Worm (Caenorhabditis elegans): ENCODE measurements around the gene Y57G11C.36.

Y57G11C.36 gene

ce11 chrIV:14797354-14797753 is 23.8 kb upstream of the Y57G11C.36 start, which contains the start of the genes Y57G11C.1147 and nuo-3 (continued):
- TF ChIP-seq mes-2 (tag; optimal IDR thresholded peaks at IDR 0.05; ENCODE audit: poor library complexity, severe bottlenecking) (peak; percentile 38), zfp-2 (tag; optimal IDR thresholded peaks at IDR 0.05) (no peak), hlh-30 (tag; optimal IDR thresholded peaks at IDR 0.05; ENCODE audit: insufficient read depth) (peak; percentile 63), daf-19 (GFP tag; conservative IDR thresholded peaks at IDR 0.05) (no peak), ceh-62 (tag; optimal IDR thresholded peaks at IDR 0.05) (no peak), nhr-28 (tag; optimal IDR thresholded peaks at IDR 0.05) (no peak), daf-16 (GFP tag; optimal IDR thresholded peaks at IDR 0.05) (no peak), daf-16 (tag; optimal IDR thresholded peaks at IDR 0.05) (peak; percentile 15), nhr-42 (GFP tag; IDR thresholded peaks at IDR 0.05) (no peak), ceh-20 (GFP tag; IDR thresholded peaks at IDR 0.05) (no peak), vab-7 (GFP tag; IDR thresholded peaks at IDR 0.05) (no peak), dmd-6 (GFP tag; IDR thresholded peaks at IDR 0.05) (no peak), mxl-3 (GFP tag; optimal IDR thresholded peaks at IDR 0.05) (peak; percentile 23), dpl-1 (GFP tag; optimal IDR thresholded peaks at IDR 0.05) (no peak), lim-7 (GFP tag; IDR thresholded peaks at IDR 0.05) (no peak), F49E8.2 (tag; optimal IDR thresholded peaks at IDR 0.05; ENCODE audit: borderline replicate concordance) (no peak), spr-1 (tag; optimal IDR thresholded peaks at IDR 0.05) (no peak), hmg-1.1 (GFP tag; IDR thresholded peaks at IDR 0.05) (0 out of 2 replicates have a peak, but pooled peaks have one; percentile 14), nhr-111 (GFP tag; optimal IDR thresholded peaks at IDR 0.05) (no peak), nhr-11 (tag; optimal IDR thresholded peaks at IDR 0.05) (no peak), unc-39 (tag; optimal IDR thresholded peaks at IDR 0.05) (no peak), ceh-82 (tag; optimal IDR thresholded peaks at IDR 0.05) (no peak), egl-27 (tag; optimal IDR thresholded peaks at IDR 0.05) (no peak), mxl-2 (GFP tag; conservative IDR thresholded peaks at IDR 0.05) (no peak), lir-3 (tag; optimal IDR thresholded peaks at IDR 0.05) (no peak), set-16 (GFP tag; IDR thresholded peaks at IDR 0.05) (peak; percentile 29; the same call in 1 of the 2 replicates), F10B5.3 (tag; optimal IDR thresholded peaks at IDR 0.05) (no peak), madf-9 (GFP tag; conservative IDR thresholded peaks at IDR 0.05) (no peak), Y48G9A.11 (GFP tag; IDR thresholded peaks at IDR 0.05) (no peak), F44E2.7 (GFP tag; IDR thresholded peaks at IDR 0.05) (no peak), ctbp-1 (GFP tag; IDR thresholded peaks at IDR 0.05) (no peak), gei-8 (GFP tag; optimal IDR thresholded peaks at IDR 0.05) (no peak), attf-4 (tag; optimal IDR thresholded peaks at IDR 0.05) (no peak), arid-1 (GFP tag; conservative IDR thresholded peaks at IDR 0.05) (no peak), lin-13 (GFP tag; optimal IDR thresholded peaks at IDR 0.05) (no peak), nhr-6 (tag; optimal IDR thresholded peaks at IDR 0.05) (no peak), dve-1 (tag; optimal IDR thresholded peaks at IDR 0.05; ENCODE audit: insufficient read depth) (no peak), unc-130 (GFP tag; optimal IDR thresholded peaks at IDR 0.05) (no peak), R02D3.7 (tag; optimal IDR thresholded peaks at IDR 0.05) (peak; percentile 48), nhr-76 (tag; optimal IDR thresholded peaks at IDR 0.05) (no peak), ztf-7 (tag; optimal IDR thresholded peaks at IDR 0.05) (no peak), mdl-1 (tag; optimal IDR thresholded peaks at IDR 0.05) (no peak), lin-39 (tag; optimal IDR thresholded peaks at IDR 0.05) (no peak), php-3 (GFP tag; IDR thresholded peaks at IDR 0.05) (no peak), egl-43 (GFP tag; IDR thresholded peaks at IDR 0.05) (no peak), ceh-32 (tag; optimal IDR thresholded peaks at IDR 0.05; ENCODE audit: poor library complexity) (no peak), pha-4 (GFP tag; IDR thresholded peaks at IDR 0.05) (no peak), pha-4 (tag; optimal IDR thresholded peaks at IDR 0.05) (no peak), lsy-2 (tag; optimal IDR thresholded peaks at IDR 0.05) (peak in 1 of 2 experiments; percentile 8), tag-97 (GFP tag; IDR thresholded peaks at IDR 0.05) (no peak), snpc-4 (tag; optimal IDR thresholded peaks at IDR 0.05) (no peak), nhr-102 (tag; optimal IDR thresholded peaks at IDR 0.05) (no peak), dmd-8 (GFP tag; IDR thresholded peaks at IDR 0.05) (no peak)
